Worm (Caenorhabditis elegans) whole organism, mixed stage, embryonic: ENCODE results near the gene C07G1.6.

Experiments used
- M03D4.4 ChIP-seq: sonication (generic microtip); optimal IDR thresholded peaks from 2 replicates; lab custom pipeline; 2017; ENCODE audit warnings: mild to moderate bottlenecking, missing genetic modification characterization, missing compliant biosample characterization
- bed-3 ChIP-seq: fragments of 200-800 bp; sonication (Bioruptor generic); optimal IDR thresholded peaks from 3 replicates; lab custom pipeline; 2018; ENCODE audit warnings: mild to moderate bottlenecking, missing genetic modification characterization, moderate library complexity, missing compliant biosample characterization
- blmp-1 ChIP-seq: fragments of 150-350 bp; optimal IDR thresholded peaks from 2 replicates; lab custom pipeline; 2014; ENCODE audit warnings: missing biosample characterization, missing genetic modification characterization
- ceh-39 ChIP-seq: fragments of 150-350 bp; optimal IDR thresholded peaks from 2 replicates; lab custom pipeline; 2014; ENCODE audit warnings: missing biosample characterization, missing genetic modification characterization
- ceh-83 ChIP-seq: fragments of 200-800 bp; sonication (Bioruptor generic); optimal IDR thresholded peaks from 2 replicates; lab custom pipeline; 2018; ENCODE audit warnings: mild to moderate bottlenecking, missing genetic modification characterization, missing compliant biosample characterization
- cnd-1 ChIP-seq: fragments of 200-800 bp; sonication (Bioruptor generic); optimal IDR thresholded peaks from 2 replicates; lab custom pipeline; 2018; ENCODE audit warnings: mild to moderate bottlenecking, missing genetic modification characterization, missing compliant biosample characterization
- drap-1 ChIP-seq: fragments of 200-800 bp; sonication (Bioruptor generic); optimal IDR thresholded peaks from 3 replicates; lab custom pipeline; 2018; ENCODE audit warnings: mild to moderate bottlenecking, missing genetic modification characterization, missing compliant biosample characterization
- elt-1 ChIP-seq: sonication (generic microtip); optimal IDR thresholded peaks from 2 replicates; lab custom pipeline; 2017; ENCODE audit warnings: missing genetic modification characterization, mild to moderate bottlenecking, missing compliant biosample characterization, antibody characterized with exemption, moderate library complexity, borderline replicate concordance; ENCODE audit not compliant: insufficient read depth
- flh-1 ChIP-seq: fragments of 200-800 bp; sonication (Bioruptor generic); optimal IDR thresholded peaks from 2 replicates; lab custom pipeline; 2018; ENCODE audit warnings: mild to moderate bottlenecking, missing genetic modification characterization, moderate library complexity, missing compliant biosample characterization
- ham-2 ChIP-seq: fragments of 200-800 bp; sonication (Bioruptor generic); optimal IDR thresholded peaks from 2 replicates; lab custom pipeline; 2018; ENCODE audit warnings: mild to moderate bottlenecking, missing genetic modification characterization, missing compliant biosample characterization
- hlh-1 ChIP-seq: fragments of 150-350 bp; optimal IDR thresholded peaks from 2 replicates; lab custom pipeline; 2014; ENCODE audit warnings: missing biosample characterization, missing genetic modification reagents, missing genetic modification characterization
- lin-13 ChIP-seq: fragments of 150-350 bp; optimal IDR thresholded peaks from 2 replicates; lab custom pipeline; 2014; ENCODE audit warnings: missing biosample characterization, missing genetic modification characterization
- lin-32 ChIP-seq: fragments of 200-800 bp; sonication (Bioruptor generic); optimal IDR thresholded peaks from 2 replicates; lab custom pipeline; 2018; ENCODE audit warnings: mild to moderate bottlenecking, missing genetic modification characterization, missing compliant biosample characterization
- lsy-2 ChIP-seq: fragments of 150-350 bp; optimal IDR thresholded peaks from 2 replicates; lab custom pipeline; 2014; ENCODE audit warnings: missing biosample characterization, missing genetic modification characterization
- mab-5 ChIP-seq: fragments of 150-350 bp; optimal IDR thresholded peaks from 2 replicates; lab custom pipeline; 2014; ENCODE audit warnings: missing biosample characterization, missing genetic modification characterization
- mep-1 ChIP-seq: fragments of 150-350 bp; optimal IDR thresholded peaks from 2 replicates; lab custom pipeline; 2017; ENCODE audit warnings: missing biosample characterization, missing genetic modification reagents, missing genetic modification characterization, inconsistent platforms
- mls-2 ChIP-seq: sonication (generic microtip); optimal IDR thresholded peaks from 2 replicates; lab custom pipeline; 2016; ENCODE audit warnings: mild to moderate bottlenecking, missing genetic modification characterization, moderate library complexity, missing compliant biosample characterization
- nhr-12 ChIP-seq: fragments of 150-350 bp; optimal IDR thresholded peaks from 2 replicates; lab custom pipeline; 2014; ENCODE audit warnings: missing biosample characterization, missing genetic modification characterization
- nhr-2 ChIP-seq: fragments of 150-350 bp; optimal IDR thresholded peaks from 2 replicates; lab custom pipeline; 2014; ENCODE audit warnings: missing biosample characterization, missing genetic modification characterization
- nhr-28 ChIP-seq: fragments of 150-350 bp; optimal IDR thresholded peaks from 2 replicates; lab custom pipeline; 2014; ENCODE audit warnings: missing biosample characterization, missing genetic modification characterization
- nhr-76 ChIP-seq: sonication (generic microtip); optimal IDR thresholded peaks from 2 replicates; lab custom pipeline; 2017; ENCODE audit warnings: missing biosample characterization, missing genetic modification characterization
- pha-4 ChIP-seq: fragments of 150-350 bp; optimal IDR thresholded peaks from 2 replicates; lab custom pipeline; 2018; ENCODE audit warnings: missing biosample characterization, missing genetic modification reagents, missing genetic modification characterization
- sptf-1 ChIP-seq: sonication (generic microtip); optimal IDR thresholded peaks from 2 replicates; lab custom pipeline; 2017; ENCODE audit warnings: mild to moderate bottlenecking, missing genetic modification characterization, moderate library complexity, missing compliant biosample characterization
- tbx-8 ChIP-seq: fragments of 200-800 bp; sonication (Bioruptor generic); optimal IDR thresholded peaks from 2 replicates; lab custom pipeline; 2018; ENCODE audit warnings: mild to moderate bottlenecking, missing genetic modification characterization, moderate library complexity, missing compliant biosample characterization
- unc-120 ChIP-seq: sonication (generic microtip); optimal IDR thresholded peaks from 2 replicates; lab custom pipeline; 2017; ENCODE audit warnings: missing genetic modification characterization, missing compliant biosample characterization; ENCODE audit not compliant: poor library complexity, severe bottlenecking
- unc-39 ChIP-seq: fragments of 150-350 bp; optimal IDR thresholded peaks from 2 replicates; lab custom pipeline; 2014; ENCODE audit warnings: missing biosample characterization, missing genetic modification characterization
- unc-62 ChIP-seq: fragments of 150-350 bp; optimal IDR thresholded peaks from 2 replicates; lab custom pipeline; 2014; ENCODE audit warnings: missing biosample characterization, missing genetic modification reagents, missing genetic modification characterization
- zip-8 ChIP-seq: fragments of 150-350 bp; optimal IDR thresholded peaks from 2 replicates; lab custom pipeline; 2014; ENCODE audit warnings: missing biosample characterization, missing genetic modification characterization
- ztf-11 ChIP-seq: fragments of 150-350 bp; optimal IDR thresholded peaks from 2 replicates; lab custom pipeline; 2014; ENCODE audit warnings: missing biosample characterization, missing genetic modification characterization

Gene C07G1.6

DNA sequence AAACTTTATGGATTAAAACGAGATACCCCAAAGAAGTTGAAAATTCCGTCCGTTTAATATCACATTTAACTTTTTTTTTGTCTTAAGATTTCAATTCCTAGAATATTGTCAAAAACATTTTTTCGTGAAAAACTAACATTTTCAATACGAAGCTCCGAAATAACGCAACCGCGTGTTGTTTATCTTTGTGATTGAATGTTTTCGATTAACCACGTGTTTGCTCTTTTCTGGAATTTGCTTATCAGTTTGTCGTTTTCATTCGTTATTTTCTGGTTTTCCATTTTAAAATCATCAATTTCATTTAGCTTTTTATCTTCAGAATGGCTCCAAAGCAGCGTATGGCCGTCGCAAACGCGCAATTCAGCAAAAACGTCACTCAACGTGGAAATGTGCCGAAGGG, 15.2 kb upstream of the C07G1.6 start, which contains the start of gene serp-1.2:
TSS of gene serp-1.2 (plus strand) at position 318 of the 400 bp plus-strand sequence.
- TF ChIP-seq ztf-11 (tag; lab: Kevin White, UChicago) (no peak), lin-32 (no peak), unc-39 (tag; lab: Kevin White, UChicago) (no peak), tbx-8 (GFP tag; lab: Kevin White, UChicago) (no peak), blmp-1 (no peak), bed-3 (GFP tag; lab: Kevin White, UChicago) (no peak), nhr-12 (tag; lab: Kevin White, UChicago) (no peak), nhr-28 (no peak), nhr-2 (tag; lab: Kevin White, UChicago) (no peak)

- TF ChIP-seq ceh-39, result no peak
- TF ChIP-seq ztf-11 (tag; lab: Kevin White, UChicago), result no peak
- no peak for TF ChIP-seq cnd-1 (tag; lab: Kevin White, UChicago)
- no peak for TF ChIP-seq nhr-76
- no peak for TF ChIP-seq lsy-2 (tag; lab: Kevin White, UChicago)
- no peak for TF ChIP-seq blmp-1
- no peak for TF ChIP-seq unc-62
- TF ChIP-seq unc-39 (tag; lab: Kevin White, UChicago), result no peak
- TF ChIP-seq lin-13 (tag; lab: Kevin White, UChicago), result no peak
- TF ChIP-seq ceh-83 (GFP tag; lab: Kevin White, UChicago), result no peak
- no peak for TF ChIP-seq pha-4 (tag; lab: Kevin White, UChicago)
- TF ChIP-seq mep-1 (tag; lab: Kevin White, UChicago), result no peak
- no peak for TF ChIP-seq mab-5 (tag; lab: Kevin White, UChicago)
- TF ChIP-seq tbx-8 (GFP tag; lab: Kevin White, UChicago), result no peak
- no peak for TF ChIP-seq zip-8
- no peak for TF ChIP-seq mls-2 (tag; lab: Kevin White, UChicago)
- TF ChIP-seq bed-3 (GFP tag; lab: Kevin White, UChicago), result no peak
- TF ChIP-seq hlh-1 (tag; lab: Kevin White, UChicago), result no peak
- no peak for TF ChIP-seq unc-120 (tag; lab: Kevin White, UChicago)
Observed at ce11 chrIV:8223055-8223454, 12.9 kb upstream of the C07G1.6 start.

ce11 chrIV:8221946-8222345, 11.7 kb upstream of the C07G1.6 start, which contains the start of gene gpx-6:
Gene gpx-6, plus strand, starts transcription at chrIV:8222202.
- TF ChIP-seq hlh-1 (tag; lab: Kevin White, UChicago) (peak; percentile 53), nhr-2 (tag; lab: Kevin White, UChicago) (no peak), bed-3 (GFP tag; lab: Kevin White, UChicago) (no peak)

- TF ChIP-seq ztf-11 (tag; lab: Kevin White, UChicago) (no peak), lin-13 (tag; lab: Kevin White, UChicago) (no peak), lsy-2 (tag; lab: Kevin White, UChicago) (no peak), elt-1 (peak; percentile 4)
Observed at ce11 chrIV:8219987-8220386, 9.8 kb upstream of the C07G1.6 start, which contains the start of gene ocr-2. Gene ocr-2, minus strand, starts transcription at chrIV:8220087.

- TF ChIP-seq lin-32, result no peak
- TF ChIP-seq bed-3 (GFP tag; lab: Kevin White, UChicago), result no peak
- peak; percentile 66 for TF ChIP-seq zip-8
- no peak for TF ChIP-seq mep-1 (tag; lab: Kevin White, UChicago)
- TF ChIP-seq hlh-1 (tag; lab: Kevin White, UChicago), result no peak
Observed at ce11 chrIV:8211747-8212146, 1.5 kb upstream of the C07G1.6 start, which contains the start of gene C07G1.7. Gene C07G1.7, minus strand, starts transcription at chrIV:8211847.

ce11 chrIV:8208855-8209254, 1.3 kb downstream of the C07G1.6 start:
- TF ChIP-seq ham-2 (GFP tag; lab: Kevin White, UChicago) (no peak), zip-8 (no peak), M03D4.4 (tag; lab: Kevin White, UChicago) (no peak), lsy-2 (tag; lab: Kevin White, UChicago) (no peak), hlh-1 (tag; lab: Kevin White, UChicago) (no peak), flh-1 (no peak)

DNA sequence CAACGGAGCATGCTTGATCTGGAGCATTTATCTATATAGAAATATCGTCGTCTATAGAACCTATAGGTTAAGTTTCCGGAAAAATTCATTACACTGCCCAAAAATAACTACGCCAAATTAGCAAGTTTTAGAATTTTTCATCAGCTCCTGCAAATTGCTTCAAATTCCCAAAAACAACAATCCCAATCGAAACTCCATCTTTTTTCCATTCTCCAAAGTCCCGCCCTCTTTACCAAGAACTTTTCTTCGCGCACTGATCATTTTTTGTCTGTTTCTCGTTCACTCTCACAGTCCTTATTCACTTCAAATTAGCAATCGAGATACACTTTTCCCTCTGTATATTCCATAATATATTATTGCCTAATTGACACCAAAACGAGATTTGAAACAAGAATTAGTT, 3.9 kb downstream of the C07G1.6 start, which contains the start of gene svh-1:
TSS of gene svh-1 (plus strand) at position 301 of the 400 bp plus-strand sequence.
- TF ChIP-seq drap-1 (no peak), cnd-1 (tag; lab: Kevin White, UChicago) (no peak), sptf-1 (tag; lab: Kevin White, UChicago) (no peak), mab-5 (tag; lab: Kevin White, UChicago) (no peak), nhr-12 (tag; lab: Kevin White, UChicago) (no peak), nhr-2 (tag; lab: Kevin White, UChicago) (no peak), ztf-11 (tag; lab: Kevin White, UChicago) (no peak), unc-39 (tag; lab: Kevin White, UChicago) (no peak)
